Worm (Caenorhabditis elegans) whole organism, mixed stage, embryonic: ENCODE results near the gene srh-100.

ENCODE experiments used
- bed-3 ChIP-seq: fragments of 200-800 bp; sonication (Bioruptor generic); optimal IDR thresholded peaks from 3 replicates; lab custom pipeline; 2018; ENCODE audit warnings: mild to moderate bottlenecking, missing genetic modification characterization, moderate library complexity, missing compliant biosample characterization
- blmp-1 ChIP-seq: fragments of 150-350 bp; optimal IDR thresholded peaks from 2 replicates; lab custom pipeline; 2014; ENCODE audit warnings: missing biosample characterization, missing genetic modification characterization
- ceh-39 ChIP-seq: fragments of 150-350 bp; optimal IDR thresholded peaks from 2 replicates; lab custom pipeline; 2014; ENCODE audit warnings: missing biosample characterization, missing genetic modification characterization
- ceh-43 ChIP-seq: fragments of 200-800 bp; sonication (Bioruptor generic); optimal IDR thresholded peaks from 2 replicates; lab custom pipeline; 2018; ENCODE audit warnings: mild to moderate bottlenecking, missing genetic modification characterization, moderate library complexity, missing compliant biosample characterization
- ceh-83 ChIP-seq: fragments of 200-800 bp; sonication (Bioruptor generic); optimal IDR thresholded peaks from 2 replicates; lab custom pipeline; 2018; ENCODE audit warnings: mild to moderate bottlenecking, missing genetic modification characterization, missing compliant biosample characterization
- ces-1 ChIP-seq: fragments of 150-350 bp; optimal IDR thresholded peaks from 2 replicates; lab custom pipeline; 2014; ENCODE audit warnings: missing biosample characterization, missing genetic modification reagents, missing genetic modification characterization
- cnd-1 ChIP-seq: fragments of 200-800 bp; sonication (Bioruptor generic); optimal IDR thresholded peaks from 2 replicates; lab custom pipeline; 2018; ENCODE audit warnings: mild to moderate bottlenecking, missing genetic modification characterization, missing compliant biosample characterization
- drap-1 ChIP-seq: fragments of 200-800 bp; sonication (Bioruptor generic); optimal IDR thresholded peaks from 3 replicates; lab custom pipeline; 2018; ENCODE audit warnings: mild to moderate bottlenecking, missing genetic modification characterization, missing compliant biosample characterization
- elt-1 ChIP-seq: sonication (generic microtip); optimal IDR thresholded peaks from 2 replicates; lab custom pipeline; 2017; ENCODE audit warnings: missing genetic modification characterization, mild to moderate bottlenecking, missing compliant biosample characterization, antibody characterized with exemption, moderate library complexity, borderline replicate concordance; ENCODE audit not compliant: insufficient read depth
- elt-3 ChIP-seq: fragments of 150-350 bp; optimal IDR thresholded peaks from 2 replicates; lab custom pipeline; 2014; ENCODE audit warnings: missing biosample characterization, missing genetic modification characterization
- flh-1 ChIP-seq: fragments of 200-800 bp; sonication (Bioruptor generic); optimal IDR thresholded peaks from 2 replicates; lab custom pipeline; 2018; ENCODE audit warnings: mild to moderate bottlenecking, missing genetic modification characterization, moderate library complexity, missing compliant biosample characterization
- hlh-1 ChIP-seq: fragments of 150-350 bp; optimal IDR thresholded peaks from 2 replicates; lab custom pipeline; 2014; ENCODE audit warnings: missing biosample characterization, missing genetic modification reagents, missing genetic modification characterization
- lin-13 ChIP-seq: fragments of 150-350 bp; optimal IDR thresholded peaks from 2 replicates; lab custom pipeline; 2014; ENCODE audit warnings: missing biosample characterization, missing genetic modification characterization
- lin-32 ChIP-seq: fragments of 200-800 bp; sonication (Bioruptor generic); optimal IDR thresholded peaks from 2 replicates; lab custom pipeline; 2018; ENCODE audit warnings: mild to moderate bottlenecking, missing genetic modification characterization, missing compliant biosample characterization
- lsy-2 ChIP-seq: fragments of 150-350 bp; optimal IDR thresholded peaks from 2 replicates; lab custom pipeline; 2014; ENCODE audit warnings: missing biosample characterization, missing genetic modification characterization
- mab-5 ChIP-seq: fragments of 150-350 bp; optimal IDR thresholded peaks from 2 replicates; lab custom pipeline; 2014; ENCODE audit warnings: missing biosample characterization, missing genetic modification characterization
- mep-1 ChIP-seq: fragments of 150-350 bp; optimal IDR thresholded peaks from 2 replicates; lab custom pipeline; 2017; ENCODE audit warnings: missing biosample characterization, missing genetic modification reagents, missing genetic modification characterization, inconsistent platforms
- mls-2 ChIP-seq: sonication (generic microtip); optimal IDR thresholded peaks from 2 replicates; lab custom pipeline; 2016; ENCODE audit warnings: mild to moderate bottlenecking, missing genetic modification characterization, moderate library complexity, missing compliant biosample characterization
- nhr-12 ChIP-seq: fragments of 150-350 bp; optimal IDR thresholded peaks from 2 replicates; lab custom pipeline; 2014; ENCODE audit warnings: missing biosample characterization, missing genetic modification characterization
- nhr-2 ChIP-seq: fragments of 150-350 bp; optimal IDR thresholded peaks from 2 replicates; lab custom pipeline; 2014; ENCODE audit warnings: missing biosample characterization, missing genetic modification characterization
- nhr-237 ChIP-seq: fragments of 150-350 bp; optimal IDR thresholded peaks from 2 replicates; lab custom pipeline; 2014; ENCODE audit warnings: missing biosample characterization, missing genetic modification characterization
- nhr-28 ChIP-seq: fragments of 150-350 bp; optimal IDR thresholded peaks from 2 replicates; lab custom pipeline; 2014; ENCODE audit warnings: missing biosample characterization, missing genetic modification characterization
- nhr-76 ChIP-seq: sonication (generic microtip); optimal IDR thresholded peaks from 2 replicates; lab custom pipeline; 2017; ENCODE audit warnings: missing biosample characterization, missing genetic modification characterization
- pha-4 ChIP-seq: fragments of 150-350 bp; optimal IDR thresholded peaks from 2 replicates; lab custom pipeline; 2018; ENCODE audit warnings: missing biosample characterization, missing genetic modification reagents, missing genetic modification characterization
- sem-2 ChIP-seq: fragments of 200-800 bp; sonication (Bioruptor generic); optimal IDR thresholded peaks from 2 replicates; lab custom pipeline; 2018; ENCODE audit warnings: mild to moderate bottlenecking, missing genetic modification characterization, missing compliant biosample characterization
- sptf-1 ChIP-seq: sonication (generic microtip); optimal IDR thresholded peaks from 2 replicates; lab custom pipeline; 2017; ENCODE audit warnings: mild to moderate bottlenecking, missing genetic modification characterization, moderate library complexity, missing compliant biosample characterization
- tbx-8 ChIP-seq: fragments of 200-800 bp; sonication (Bioruptor generic); optimal IDR thresholded peaks from 2 replicates; lab custom pipeline; 2018; ENCODE audit warnings: mild to moderate bottlenecking, missing genetic modification characterization, moderate library complexity, missing compliant biosample characterization
- unc-120 ChIP-seq: sonication (generic microtip); optimal IDR thresholded peaks from 2 replicates; lab custom pipeline; 2017; ENCODE audit warnings: missing genetic modification characterization, missing compliant biosample characterization; ENCODE audit not compliant: poor library complexity, severe bottlenecking
- unc-39 ChIP-seq: fragments of 150-350 bp; optimal IDR thresholded peaks from 2 replicates; lab custom pipeline; 2014; ENCODE audit warnings: missing biosample characterization, missing genetic modification characterization
- unc-62 ChIP-seq: fragments of 150-350 bp; optimal IDR thresholded peaks from 2 replicates; lab custom pipeline; 2014; ENCODE audit warnings: missing biosample characterization, missing genetic modification reagents, missing genetic modification characterization
- ztf-11 ChIP-seq: fragments of 150-350 bp; optimal IDR thresholded peaks from 2 replicates; lab custom pipeline; 2014; ENCODE audit warnings: missing biosample characterization, missing genetic modification characterization

The srh-100 gene

DNA sequence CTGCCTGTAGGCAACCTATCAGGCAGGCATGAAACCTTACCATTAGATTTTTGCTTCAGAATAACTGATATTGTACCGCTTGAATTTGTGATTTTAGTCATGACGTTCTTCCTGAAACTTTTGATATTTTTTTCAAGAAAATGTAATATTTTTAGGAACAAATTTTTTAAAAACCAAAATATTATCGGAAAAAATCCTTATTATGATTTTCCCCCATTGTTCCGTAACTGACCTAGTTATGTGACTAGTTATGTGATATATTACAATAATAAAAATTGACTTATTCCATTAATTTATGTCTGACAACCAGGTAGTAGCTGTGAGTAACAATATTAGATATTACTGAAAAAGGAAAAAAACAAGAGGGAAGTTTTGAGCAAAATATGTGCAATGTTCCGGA lies 43.5 kb downstream of the srh-100 start, which contains the start of gene srx-98:
TSS of gene srx-98 (minus strand) at position 101 of the 400 bp plus-strand sequence.
- TF ChIP-seq nhr-28 (tag; lab: Kevin White, UChicago) (no peak), lin-13 (tag; lab: Kevin White, UChicago) (no peak), tbx-8 (GFP tag; lab: Kevin White, UChicago) (no peak), unc-120 (tag; lab: Kevin White, UChicago) (no peak), drap-1 (GFP tag; lab: Kevin White, UChicago) (no peak), bed-3 (no peak), ces-1 (no peak), ztf-11 (no peak), unc-62 (GFP tag; lab: Kevin White, UChicago) (no peak), ceh-83 (GFP tag; lab: Kevin White, UChicago) (no peak), hlh-1 (no peak), mls-2 (no peak), flh-1 (GFP tag; lab: Kevin White, UChicago) (no peak), nhr-12 (tag; lab: Kevin White, UChicago) (no peak), lsy-2 (tag; lab: Kevin White, UChicago) (no peak)

DNA sequence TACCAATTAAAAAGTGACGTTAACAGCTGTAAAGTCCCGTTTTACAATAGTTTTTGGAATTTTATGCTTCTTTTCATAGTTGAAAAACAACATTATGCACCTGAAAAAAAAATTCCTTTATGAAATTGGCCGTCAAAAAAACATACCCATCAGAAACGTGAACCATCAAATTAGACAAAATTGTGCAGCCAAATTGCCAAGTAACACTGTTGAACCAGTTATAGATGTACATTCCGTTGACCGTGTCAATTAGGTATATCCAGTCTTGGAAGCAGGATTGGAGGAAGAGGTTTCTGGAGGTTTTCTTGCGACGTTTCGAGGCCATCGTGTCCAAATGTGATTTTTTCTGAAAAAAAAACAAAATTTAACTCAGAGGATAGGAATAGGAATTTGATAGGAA lies 45.2 kb downstream of the srh-100 start, which contains the start of gene srx-97:
TSS of gene srx-97 (minus strand) at position 101 of the 400 bp plus-strand sequence.
- TF ChIP-seq blmp-1 (tag; lab: Kevin White, UChicago) (no peak), hlh-1 (no peak), unc-39 (tag; lab: Kevin White, UChicago) (no peak), elt-3 (tag; lab: Kevin White, UChicago) (no peak), mls-2 (no peak), ceh-39 (tag; lab: Kevin White, UChicago) (no peak), lin-32 (GFP tag; lab: Kevin White, UChicago) (no peak), flh-1 (GFP tag; lab: Kevin White, UChicago) (no peak), mab-5 (tag; lab: Kevin White, UChicago) (no peak), unc-62 (GFP tag; lab: Kevin White, UChicago) (no peak), cnd-1 (tag; lab: Kevin White, UChicago) (no peak), sem-2 (GFP tag; lab: Kevin White, UChicago) (no peak), ceh-83 (GFP tag; lab: Kevin White, UChicago) (no peak), mep-1 (tag; lab: Kevin White, UChicago) (no peak)
- TF ChIP-seq, all 35 proteins: peak for 0

DNA sequence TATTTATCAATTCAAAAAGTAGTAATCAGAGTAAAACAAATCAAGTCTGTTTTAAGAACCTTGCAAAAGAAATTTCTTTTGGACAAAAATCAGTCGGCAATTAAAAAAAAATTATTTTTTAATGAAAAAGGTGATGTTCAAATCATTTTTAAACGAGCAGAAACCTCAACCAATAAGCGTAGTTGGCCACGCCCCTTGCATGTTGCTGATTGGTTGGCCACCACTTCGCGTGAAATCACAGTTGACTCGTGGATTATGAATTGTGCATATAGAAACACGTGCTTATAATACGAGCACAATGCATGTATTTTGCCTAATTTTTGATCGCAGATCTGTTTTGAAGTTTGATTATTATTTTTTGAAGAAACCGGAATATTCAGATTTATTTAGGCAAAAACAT lies 49.3 kb downstream of the srh-100 start:
- no peak for TF ChIP-seq unc-39 (tag; lab: Kevin White, UChicago)

DNA sequence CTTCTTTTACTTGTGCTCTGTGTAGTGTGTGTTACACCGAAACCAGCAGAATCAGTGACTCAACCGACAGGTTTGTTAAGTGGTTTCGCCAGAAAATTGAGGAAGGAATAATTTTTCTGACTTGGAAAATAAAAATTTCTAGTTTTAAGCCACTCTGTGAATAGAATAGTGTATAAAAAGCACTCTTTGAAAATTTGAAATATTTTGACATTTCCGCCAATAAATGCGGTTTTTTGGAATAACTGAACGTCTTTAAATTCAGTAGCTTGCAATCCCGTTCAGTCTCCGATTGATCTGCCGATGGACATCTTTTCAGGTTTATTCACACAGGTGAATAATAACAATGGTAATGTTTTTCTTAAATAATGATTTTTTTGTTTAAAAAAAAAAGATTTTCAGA lies 50.0 kb downstream of the srh-100 start, which contains the start of gene F19B10.3:
TSS of gene F19B10.3 (plus strand) at position 301 of the 400 bp plus-strand sequence.
- TF ChIP-seq unc-62 (GFP tag; lab: Kevin White, UChicago) (no peak), sem-2 (GFP tag; lab: Kevin White, UChicago) (no peak), sptf-1 (tag; lab: Kevin White, UChicago) (no peak), hlh-1 (no peak), nhr-12 (tag; lab: Kevin White, UChicago) (no peak), ceh-83 (GFP tag; lab: Kevin White, UChicago) (no peak), ztf-11 (no peak), nhr-237 (no peak), pha-4 (no peak), mab-5 (tag; lab: Kevin White, UChicago) (no peak), ceh-39 (tag; lab: Kevin White, UChicago) (no peak), cnd-1 (tag; lab: Kevin White, UChicago) (no peak), ceh-43 (no peak), nhr-76 (no peak), ces-1 (no peak), nhr-28 (tag; lab: Kevin White, UChicago) (no peak), unc-39 (tag; lab: Kevin White, UChicago) (no peak), elt-3 (tag; lab: Kevin White, UChicago) (no peak), drap-1 (GFP tag; lab: Kevin White, UChicago) (no peak)

DNA sequence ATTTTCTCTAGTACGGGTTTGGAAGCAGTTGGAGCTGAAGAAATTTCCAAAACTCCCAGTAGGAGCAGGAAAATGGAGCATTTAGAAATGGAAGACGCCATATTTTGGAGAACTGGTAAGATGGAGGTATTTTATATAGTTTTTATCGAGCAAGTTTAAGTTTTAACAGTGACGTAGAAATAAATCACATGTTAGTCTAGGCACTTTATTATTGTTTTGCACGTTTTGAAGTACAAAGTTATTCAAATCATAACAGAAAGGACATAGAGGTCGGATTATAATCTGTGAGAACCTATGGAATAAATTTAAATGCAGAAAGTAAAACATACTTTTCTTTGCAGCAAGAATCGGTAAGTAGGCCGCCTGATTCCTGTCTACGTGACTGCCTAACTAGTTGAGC lies 50.7 kb downstream of the srh-100 start, which contains the start of gene F19B10.6:
TSS of gene F19B10.6 (minus strand) at position 101 of the 400 bp plus-strand sequence.
- TF ChIP-seq ceh-43, result no peak
- TF ChIP-seq tbx-8 (GFP tag; lab: Kevin White, UChicago), result no peak
- no peak for TF ChIP-seq unc-62 (GFP tag; lab: Kevin White, UChicago)
- no peak for TF ChIP-seq ceh-83 (GFP tag; lab: Kevin White, UChicago)
- no peak for TF ChIP-seq ces-1
- TF ChIP-seq mls-2, result no peak
- TF ChIP-seq nhr-2 (tag; lab: Kevin White, UChicago), result no peak
- TF ChIP-seq sptf-1 (tag; lab: Kevin White, UChicago), result no peak
- TF ChIP-seq elt-1 (tag; lab: Kevin White, UChicago), result no peak
- no peak for TF ChIP-seq lin-13 (tag; lab: Kevin White, UChicago)
- TF ChIP-seq unc-120 (tag; lab: Kevin White, UChicago), result no peak
